Worm (Caenorhabditis elegans): ENCODE results near the gene C37E2.3.
"Not testable (repeated sequence)": the region's sequence is repeated elsewhere in the genome, so short reads cannot be mapped to it uniquely, and the experiment has no call there.

ce11 chrX:14211170-14211569 lies 30.9 kb downstream of the C37E2.3 start:
- not testable (repeated sequence) for TF ChIP-seq saeg-2 (GFP tag; IDR thresholded peaks at IDR 0.05); ama-1 (optimal IDR thresholded peaks at IDR 0.05); fos-1 (tag; optimal IDR thresholded peaks at IDR 0.05); egl-27 (tag; optimal IDR thresholded peaks at IDR 0.05); hmg-1.1 (GFP tag; IDR thresholded peaks at IDR 0.05)

Data from whole organism, L4 larva.